Worm (Caenorhabditis elegans) whole organism, early embryonic: ENCODE data around the gene nhr-86.

ENCODE experiments used
- B0310.2 ChIP-seq: sonication (generic microtip); optimal IDR thresholded peaks from 2 replicates; lab custom pipeline; 2016; ENCODE audit warnings: mild to moderate bottlenecking, missing genetic modification characterization, missing compliant biosample characterization
- F13C5.2 ChIP-seq: sonication (generic microtip); optimal IDR thresholded peaks from 2 replicates; lab custom pipeline; 2017; ENCODE audit warnings: mild to moderate bottlenecking, missing genetic modification characterization, inconsistent platforms, missing compliant biosample characterization
- aly-1 ChIP-seq: sonication (generic microtip); optimal IDR thresholded peaks from 2 replicates; lab custom pipeline; 2016; ENCODE audit warnings: missing genetic modification characterization, missing compliant biosample characterization
- ama-1 ChIP-seq: fragments of 150-350 bp; optimal IDR thresholded peaks from 2 replicates; lab custom pipeline; 2014
- ceh-13 ChIP-seq: fragments of 200-800 bp; sonication (Bioruptor generic); optimal IDR thresholded peaks from 2 replicates; lab custom pipeline; 2018; ENCODE audit warnings: mild to moderate bottlenecking, missing genetic modification characterization, missing compliant biosample characterization
- ceh-36 ChIP-seq: sonication (generic microtip); optimal IDR thresholded peaks from 2 replicates; lab custom pipeline; 2016; ENCODE audit warnings: missing genetic modification characterization, inconsistent platforms, missing compliant biosample characterization
- ets-7 ChIP-seq: sonication (generic microtip); optimal IDR thresholded peaks from 2 replicates; lab custom pipeline; 2016; ENCODE audit warnings: missing genotype, missing genetic modification characterization, missing compliant biosample characterization
- flt-1 ChIP-seq: fragments of 200-800 bp; sonication (Bioruptor generic); IDR thresholded peaks from 2 replicates; pipeline ENCODE4 v1.3.6; 2022; ENCODE audit warnings: missing genetic modification characterization, missing compliant biosample characterization
- hmbx-1 ChIP-seq: sonication (generic microtip); optimal IDR thresholded peaks from 2 replicates; lab custom pipeline; 2016; ENCODE audit warnings: mild to moderate bottlenecking, missing genetic modification characterization, missing compliant biosample characterization
- hmg-4 ChIP-seq: fragments of 200-800 bp; sonication (Bioruptor generic); optimal IDR thresholded peaks from 2 replicates; lab custom pipeline; 2018; ENCODE audit warnings: mild to moderate bottlenecking, missing genetic modification characterization, missing compliant biosample characterization
- hnd-1 ChIP-seq: sonication (generic microtip); optimal IDR thresholded peaks from 2 replicates; lab custom pipeline; 2016; ENCODE audit warnings: missing genetic modification characterization, missing compliant biosample characterization
- pes-1 ChIP-seq: fragments of 200-800 bp; sonication (Bioruptor generic); IDR thresholded peaks from 2 replicates; pipeline ENCODE4 v1.3.6; 2022; ENCODE audit warnings: missing genetic modification reagents, missing genetic modification characterization, missing compliant biosample characterization
- scrt-1 ChIP-seq: fragments of 200-800 bp; sonication (Bioruptor generic); IDR thresholded peaks from 2 replicates; pipeline ENCODE4 v1.3.6; 2022; ENCODE audit warnings: missing genetic modification characterization, missing compliant biosample characterization
- sea-1 ChIP-seq: fragments of 200-800 bp; sonication (Bioruptor generic); conservative IDR thresholded peaks from 2 replicates; pipeline ENCODE4 v1.3.6; 2022; ENCODE audit warnings: missing genetic modification characterization, missing compliant biosample characterization
- tbx-11 ChIP-seq: fragments of 200-800 bp; sonication (Bioruptor generic); IDR thresholded peaks from 2 replicates; pipeline ENCODE4 v1.3.6; 2022; ENCODE audit warnings: missing genetic modification characterization, missing compliant biosample characterization
- tbx-37 ChIP-seq: fragments of 200-800 bp; sonication (Bioruptor generic); conservative IDR thresholded peaks from 2 replicates; pipeline ENCODE4 v1.3.6; 2022; ENCODE audit warnings: missing genetic modification reagents, missing genetic modification characterization, missing compliant biosample characterization
- tra-4 ChIP-seq: sonication (generic microtip); optimal IDR thresholded peaks from 2 replicates; lab custom pipeline; 2017; ENCODE audit warnings: missing genetic modification characterization, missing compliant biosample characterization

nhr-86 gene

DNA sequence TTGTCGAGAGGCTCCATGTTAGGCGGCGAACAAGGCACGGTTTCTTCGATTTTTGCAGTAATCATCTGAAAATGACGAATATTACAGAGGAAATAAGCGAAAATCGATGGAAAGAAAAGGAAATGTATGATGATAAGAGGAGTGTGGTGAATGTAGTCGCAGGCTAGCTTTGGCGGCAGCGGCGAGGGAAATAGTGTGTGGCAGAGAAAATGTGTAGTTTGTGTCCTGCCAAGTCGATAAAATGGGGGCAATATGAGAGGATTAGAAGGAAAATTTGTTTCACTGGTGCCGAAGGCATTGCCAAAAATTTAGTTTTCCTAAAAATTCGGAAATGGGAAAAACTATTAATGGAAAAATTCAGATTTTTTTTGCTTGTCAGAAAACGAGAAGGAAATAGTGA, at the start of gene nhr-86:
Gene nhr-86 (minus strand): TSS at position 71 of the 400 bp plus-strand sequence.
- TF ChIP-seq scrt-1 (no peak), aly-1 (tag; lab: Kevin White, UChicago) (no peak), F13C5.2 (no peak), ets-7 (tag; lab: Kevin White, UChicago) (no peak), tra-4 (tag; lab: Kevin White, UChicago) (no peak), pes-1 (GFP tag; lab: Robert Waterston, UW) (no peak), ceh-13 (GFP tag; lab: Kevin White, UChicago) (no peak), hmg-4 (GFP tag; lab: Kevin White, UChicago) (no peak), flt-1 (no peak), ama-1 (no peak)

DNA sequence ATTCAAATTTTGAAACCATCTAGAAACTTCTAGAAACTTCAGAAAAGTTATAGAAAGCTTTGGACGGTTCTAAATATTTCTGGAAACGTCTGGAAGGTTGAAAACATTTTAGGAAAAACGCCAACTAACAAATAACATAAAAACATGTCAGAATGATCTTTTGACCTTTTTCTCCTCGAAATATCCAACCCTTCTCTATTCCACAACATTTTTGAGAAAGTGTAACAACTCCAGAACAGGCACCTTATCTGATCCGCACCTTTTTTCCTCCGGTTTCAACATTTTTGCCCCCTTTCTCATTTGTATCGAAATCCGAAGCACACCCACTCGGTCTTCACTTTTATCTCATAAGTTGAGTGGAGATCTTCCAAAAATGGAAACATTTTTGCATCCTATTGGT, 43.7 kb upstream of the nhr-86 start, which contains the start of gene F22F7.3:
Gene F22F7.3 (plus strand): TSS at position 301 of the 400 bp plus-strand sequence.
- TF ChIP-seq hnd-1: no peak
- TF ChIP-seq sea-1 (GFP tag; lab: Robert Waterston, UW): no peak

DNA sequence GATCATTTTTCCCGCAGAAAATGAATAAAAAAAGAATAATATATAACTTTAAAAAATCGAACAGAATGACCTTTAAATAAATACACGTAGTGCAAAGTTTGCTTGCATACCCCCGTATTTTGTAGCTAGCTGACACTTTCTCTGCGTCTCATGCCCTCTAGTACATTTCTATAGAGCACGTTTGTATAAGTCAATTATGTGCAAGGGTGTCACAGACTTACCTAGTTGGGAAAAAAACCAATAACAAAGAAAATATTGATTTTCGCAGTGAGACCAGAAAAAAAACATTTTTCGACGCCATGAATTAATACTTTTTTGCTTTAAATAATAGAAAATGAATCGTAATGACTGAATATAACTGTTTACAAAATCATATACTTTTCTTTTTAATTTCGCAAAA, 42.6 kb upstream of the nhr-86 start, which contains the start of gene ckb-4:
Gene ckb-4 (minus strand): TSS at position 140 of the 400 bp plus-strand sequence.
- TF ChIP-seq B0310.2 (tag; lab: Kevin White, UChicago): no peak
- TF ChIP-seq hnd-1: no peak
- no peak for TF ChIP-seq sea-1 (GFP tag; lab: Robert Waterston, UW)
- TF ChIP-seq pes-1 (GFP tag; lab: Robert Waterston, UW): no peak
- no peak for TF ChIP-seq tbx-37 (GFP tag; lab: Robert Waterston, UW)
- no peak for TF ChIP-seq tra-4 (tag; lab: Kevin White, UChicago)
- no peak for TF ChIP-seq hmg-4 (GFP tag; lab: Kevin White, UChicago)
- no peak for TF ChIP-seq F13C5.2
- TF ChIP-seq ceh-36: no peak
- TF ChIP-seq tbx-11 (GFP tag; lab: Robert Waterston, UW): no peak
- no peak for TF ChIP-seq scrt-1
- TF ChIP-seq ceh-13 (GFP tag; lab: Kevin White, UChicago): no peak
- no peak for TF ChIP-seq flt-1
- no peak for TF ChIP-seq ets-7 (tag; lab: Kevin White, UChicago)
- no peak for TF ChIP-seq hmbx-1 (tag; lab: Kevin White, UChicago)
- TF ChIP-seq ama-1: no peak
- TF ChIP-seq aly-1 (tag; lab: Kevin White, UChicago): no peak

DNA sequence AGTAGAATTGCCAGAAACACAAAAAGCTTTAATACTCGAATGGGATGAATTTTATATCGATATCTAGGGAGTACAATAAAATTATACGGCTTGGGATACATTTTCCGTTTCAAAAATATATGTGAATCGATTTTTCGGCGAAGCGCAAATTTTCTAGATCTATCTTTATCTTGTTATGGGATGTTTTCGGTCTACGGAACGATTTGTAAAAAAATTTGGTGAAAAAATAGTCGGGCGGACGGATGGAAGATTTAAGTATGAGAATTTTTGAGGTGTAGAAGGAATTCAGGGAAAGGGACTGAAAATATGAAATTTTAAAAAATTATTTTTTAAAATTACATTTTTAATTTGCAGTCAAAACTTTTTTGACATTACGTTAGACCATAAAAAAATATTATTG, 39.3 kb upstream of the nhr-86 start, which contains the start of gene F22F7.4:
Gene F22F7.4 (minus strand): TSS at position 101 of the 400 bp plus-strand sequence.
- no peak for TF ChIP-seq hnd-1
- no peak for TF ChIP-seq tra-4 (tag; lab: Kevin White, UChicago)
- no peak for TF ChIP-seq scrt-1
- TF ChIP-seq hmg-4 (GFP tag; lab: Kevin White, UChicago): no peak
- TF ChIP-seq ceh-36: no peak
- no peak for TF ChIP-seq ceh-13 (GFP tag; lab: Kevin White, UChicago)
- no peak for TF ChIP-seq B0310.2 (tag; lab: Kevin White, UChicago)
- no peak for TF ChIP-seq tbx-11 (GFP tag; lab: Robert Waterston, UW)
- no peak for TF ChIP-seq ets-7 (tag; lab: Kevin White, UChicago)
- no peak for TF ChIP-seq flt-1
- TF ChIP-seq ama-1: no peak
- TF ChIP-seq tbx-37 (GFP tag; lab: Robert Waterston, UW): no peak
- no peak for TF ChIP-seq aly-1 (tag; lab: Kevin White, UChicago)
- no peak for TF ChIP-seq pes-1 (GFP tag; lab: Robert Waterston, UW)
- TF ChIP-seq sea-1 (GFP tag; lab: Robert Waterston, UW): no peak
- no peak for TF ChIP-seq F13C5.2
- TF ChIP-seq hmbx-1 (tag; lab: Kevin White, UChicago): no peak

DNA sequence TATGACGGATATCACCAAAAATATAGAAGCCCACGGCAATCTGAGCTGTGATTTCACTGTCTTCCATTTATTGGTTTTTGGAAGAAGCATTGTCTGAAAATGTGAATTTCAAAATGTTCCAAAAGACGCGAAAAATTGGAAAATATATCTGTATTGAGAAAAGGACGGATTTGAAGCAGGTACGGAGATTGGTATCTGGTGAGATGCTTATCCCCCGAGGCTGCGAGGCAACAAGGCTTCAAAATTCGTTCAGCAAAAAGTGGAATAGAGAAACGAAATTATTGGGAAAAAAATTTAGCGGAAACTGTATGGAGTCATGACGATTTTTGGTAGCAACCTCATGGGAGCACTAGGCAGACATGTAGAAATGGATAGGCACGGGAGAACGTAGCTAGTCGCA, 36.5 kb upstream of the nhr-86 start, which contains the start of gene F36F12.1:
Gene F36F12.1 (minus strand): TSS at position 101 of the 400 bp plus-strand sequence.
- TF ChIP-seq tra-4 (tag; lab: Kevin White, UChicago) (no peak), hmg-4 (GFP tag; lab: Kevin White, UChicago) (no peak), pes-1 (GFP tag; lab: Robert Waterston, UW) (no peak)

DNA sequence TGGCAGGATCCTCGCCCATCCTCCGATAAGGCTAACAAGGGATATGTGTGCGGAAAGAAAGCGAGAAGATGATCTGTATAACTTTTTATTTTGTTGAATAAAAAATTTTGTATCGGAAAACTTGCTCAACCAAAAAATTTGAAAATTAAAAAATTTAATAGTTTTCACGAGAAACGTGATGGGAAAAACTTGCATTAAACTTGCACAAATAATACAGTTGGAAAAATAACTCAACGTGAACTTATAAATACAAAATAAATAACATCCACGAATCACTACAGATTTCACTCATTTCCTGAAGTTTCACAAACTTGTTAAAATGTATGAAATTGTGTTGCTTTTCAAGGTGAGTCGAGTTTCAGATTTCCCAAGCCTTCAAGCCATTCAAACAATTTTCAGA, 32.4 kb upstream of the nhr-86 start, which contains the start of gene F36F12.7:
Gene F36F12.7 (plus strand): TSS at position 301 of the 400 bp plus-strand sequence.
- TF ChIP-seq ceh-13 (GFP tag; lab: Kevin White, UChicago) (no peak), aly-1 (tag; lab: Kevin White, UChicago) (no peak)

DNA sequence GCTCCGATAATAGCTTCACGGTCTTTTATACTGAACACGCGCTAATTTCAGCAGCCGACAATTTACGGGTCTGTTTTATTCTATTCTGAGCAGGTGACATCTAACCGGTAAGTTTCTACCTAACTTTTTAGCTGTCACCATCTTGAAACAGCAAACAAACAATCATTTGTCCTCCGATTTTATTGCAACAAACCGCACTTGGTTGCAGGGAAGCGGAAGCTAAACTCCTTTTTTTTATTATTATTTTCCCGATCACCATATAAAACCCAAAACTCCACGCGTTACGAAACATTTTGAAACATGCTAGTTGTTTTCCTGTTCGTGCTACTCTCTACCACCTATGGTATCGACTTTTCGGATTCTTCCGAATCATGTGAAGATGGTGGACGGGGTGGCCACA, 31.0 kb upstream of the nhr-86 start, which contains the start of gene clec-208:
Gene clec-208 (plus strand): TSS at position 301 of the 400 bp plus-strand sequence.
- TF ChIP-seq ceh-36 (no peak), scrt-1 (no peak), hmg-4 (GFP tag; lab: Kevin White, UChicago) (no peak), aly-1 (tag; lab: Kevin White, UChicago) (no peak), hmbx-1 (tag; lab: Kevin White, UChicago) (no peak), F13C5.2 (no peak), ceh-13 (GFP tag; lab: Kevin White, UChicago) (no peak), flt-1 (no peak), tra-4 (tag; lab: Kevin White, UChicago) (no peak), tbx-11 (GFP tag; lab: Robert Waterston, UW) (no peak), ama-1 (no peak)

DNA sequence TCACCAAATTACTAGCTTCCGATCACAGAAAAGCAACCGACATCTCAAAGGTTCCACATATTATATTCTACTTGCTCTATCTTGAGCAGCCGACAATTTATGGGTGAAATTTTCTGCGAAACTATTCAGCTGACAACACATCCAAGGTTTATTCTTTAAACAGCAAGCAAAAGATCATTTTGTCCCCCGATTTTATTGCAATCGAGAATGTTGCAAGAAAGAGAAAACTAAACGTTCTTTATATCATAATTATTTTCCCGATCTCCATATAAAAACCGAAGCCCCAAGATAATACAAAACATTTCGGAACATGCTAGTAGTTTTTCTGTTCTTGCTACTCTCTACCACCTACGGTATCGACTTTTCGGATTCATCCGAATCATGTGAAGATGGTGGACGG, 29.1 kb upstream of the nhr-86 start, which contains the start of gene clec-207:
Gene clec-207 (plus strand): TSS at position 301 of the 400 bp plus-strand sequence.
- TF ChIP-seq hnd-1 (no peak), tbx-37 (GFP tag; lab: Robert Waterston, UW) (no peak), sea-1 (GFP tag; lab: Robert Waterston, UW) (no peak), ceh-13 (GFP tag; lab: Kevin White, UChicago) (no peak), tra-4 (tag; lab: Kevin White, UChicago) (no peak), B0310.2 (tag; lab: Kevin White, UChicago) (no peak), pes-1 (GFP tag; lab: Robert Waterston, UW) (no peak), ama-1 (no peak), hmg-4 (GFP tag; lab: Kevin White, UChicago) (no peak), tbx-11 (GFP tag; lab: Robert Waterston, UW) (no peak), scrt-1 (no peak)
